Worm (Caenorhabditis elegans) whole organism, early embryonic: Measurements from ENCODE around the gene mex-5.

ENCODE experiments used
- F13C5.2 ChIP-seq: sonication (generic microtip); optimal IDR thresholded peaks from 2 replicates; lab custom pipeline; 2017; ENCODE audit warnings: mild to moderate bottlenecking, missing genetic modification characterization, inconsistent platforms, missing compliant biosample characterization
- ama-1 ChIP-seq: fragments of 150-350 bp; optimal IDR thresholded peaks from 2 replicates; lab custom pipeline; 2014
- ceh-13 ChIP-seq: fragments of 200-800 bp; sonication (Bioruptor generic); optimal IDR thresholded peaks from 2 replicates; lab custom pipeline; 2018; ENCODE audit warnings: mild to moderate bottlenecking, missing genetic modification characterization, missing compliant biosample characterization
- ets-7 ChIP-seq: sonication (generic microtip); optimal IDR thresholded peaks from 2 replicates; lab custom pipeline; 2016; ENCODE audit warnings: missing genotype, missing genetic modification characterization, missing compliant biosample characterization
- flt-1 ChIP-seq: fragments of 200-800 bp; sonication (Bioruptor generic); IDR thresholded peaks from 2 replicates; pipeline ENCODE4 v1.3.6; 2022; ENCODE audit warnings: missing genetic modification characterization, missing compliant biosample characterization
- pes-1 ChIP-seq: fragments of 200-800 bp; sonication (Bioruptor generic); IDR thresholded peaks from 2 replicates; pipeline ENCODE4 v1.3.6; 2022; ENCODE audit warnings: missing genetic modification reagents, missing genetic modification characterization, missing compliant biosample characterization
- scrt-1 ChIP-seq: fragments of 200-800 bp; sonication (Bioruptor generic); IDR thresholded peaks from 2 replicates; pipeline ENCODE4 v1.3.6; 2022; ENCODE audit warnings: missing genetic modification characterization, missing compliant biosample characterization
- tra-4 ChIP-seq: sonication (generic microtip); optimal IDR thresholded peaks from 2 replicates; lab custom pipeline; 2017; ENCODE audit warnings: missing genetic modification characterization, missing compliant biosample characterization

ce11 chrIV:13394686-13395085 is 41.2 kb downstream of the mex-5 start:
- TF ChIP-seq flt-1 (no peak), scrt-1 (GFP tag; lab: Robert Waterston, UW) (no peak), F13C5.2 (tag; lab: Kevin White, UChicago) (no peak), ama-1 (no peak), tra-4 (tag; lab: Kevin White, UChicago) (no peak), ets-7 (tag; lab: Kevin White, UChicago) (no peak), pes-1 (GFP tag; lab: Robert Waterston, UW) (no peak), ceh-13 (GFP tag; lab: Kevin White, UChicago) (no peak)
